Worm (Caenorhabditis elegans) whole organism, L4 larva: ENCODE results near the gene ZK180.7.
A peak's percentile ranks its signal among the peaks of the same experiment; 100 is the strongest.

Experiments
- F10B5.3 ChIP-seq: sonication (generic microtip); optimal IDR thresholded peaks from 2 replicates; lab custom pipeline; 2016; ENCODE audit warnings: mild to moderate bottlenecking, missing genetic modification characterization, missing compliant biosample characterization
- F49E8.2 ChIP-seq: sonication (generic microtip); optimal IDR thresholded peaks from 2 replicates; lab custom pipeline; 2016; ENCODE audit warnings: missing compliant biosample characterization, mild to moderate bottlenecking, missing genetic modification characterization, borderline replicate concordance
- R02D3.7 ChIP-seq: fragments of 150-350 bp; sonication (generic microtip); optimal IDR thresholded peaks from 3 replicates; lab custom pipeline; 2014; ENCODE audit warnings: missing biosample characterization, missing genetic modification characterization
- Y48G9A.11 ChIP-seq: fragments of 200-800 bp; sonication (Bioruptor generic); IDR thresholded peaks from 2 replicates; pipeline ENCODE4 v1.3.6; 2022; ENCODE audit warnings: missing genetic modification reagents, missing genetic modification characterization, missing compliant biosample characterization
- ZK546.5 ChIP-seq, 2 experiments: sonication (generic microtip); optimal IDR thresholded peaks; 2 replicates each; lab custom pipeline; 2017; ENCODE audit warnings: missing biosample characterization in 2 of 2, missing genetic modification characterization in 2 of 2
- aha-1 ChIP-seq: fragments of 150-350 bp; peaks from one replicate; lab custom pipeline; 2014; ENCODE audit warnings: missing biosample characterization, missing genetic modification characterization
- ama-1 ChIP-seq: fragments of 150-350 bp; optimal IDR thresholded peaks from 2 replicates; lab custom pipeline; 2014; ENCODE audit warnings: inconsistent platforms, mixed read lengths
- attf-4 ChIP-seq: sonication (generic microtip); optimal IDR thresholded peaks from 3 replicates; lab custom pipeline; 2017; ENCODE audit warnings: missing biosample characterization, missing genetic modification characterization
- ceh-20 ChIP-seq: fragments of 200-800 bp; sonication (Bioruptor generic); IDR thresholded peaks from 2 replicates; pipeline ENCODE4 v1.3.6; 2022; ENCODE audit warnings: missing genetic modification reagents, missing genetic modification characterization, missing compliant biosample characterization
- ceh-28 ChIP-seq: fragments of 150-350 bp; optimal IDR thresholded peaks from 2 replicates; lab custom pipeline; 2014; ENCODE audit warnings: missing biosample characterization, missing genetic modification reagents, missing genetic modification characterization
- ceh-62 ChIP-seq: sonication (generic microtip); optimal IDR thresholded peaks from 2 replicates; lab custom pipeline; 2017; ENCODE audit warnings: missing biosample characterization, missing genetic modification characterization
- ceh-82 ChIP-seq: sonication (generic microtip); optimal IDR thresholded peaks from 2 replicates; lab custom pipeline; 2017; ENCODE audit warnings: missing biosample characterization, missing genetic modification characterization
- cey-2 ChIP-seq: sonication (generic microtip); optimal IDR thresholded peaks from 3 replicates; lab custom pipeline; 2017; ENCODE audit warnings: missing genetic modification characterization, mild to moderate bottlenecking, missing compliant biosample characterization, antibody characterized with exemption, borderline replicate concordance; ENCODE audit not compliant: insufficient read depth
- daf-16 ChIP-seq, 3 experiments: sonication (generic microtip); optimal IDR thresholded peaks; 2 replicates each; lab custom pipeline; 2016 to 2017; ENCODE audit warnings: missing genetic modification characterization in 3 of 3, missing genetic modification reagents in 3 of 3, mild to moderate bottlenecking in 2 of 3, missing compliant biosample characterization in 2 of 3, missing biosample characterization in 1 of 3, moderate library complexity in 1 of 3
- dmd-6 ChIP-seq: fragments of 200-800 bp; sonication (Bioruptor generic); IDR thresholded peaks from 2 replicates; pipeline ENCODE4 v1.3.6; 2022; ENCODE audit warnings: missing genetic modification reagents, missing genetic modification characterization, missing compliant biosample characterization
- dmd-9 ChIP-seq: fragments of 200-800 bp; sonication (Bioruptor generic); IDR thresholded peaks from 2 replicates; pipeline ENCODE4 v1.3.6; 2022; ENCODE audit warnings: missing genetic modification reagents, missing genetic modification characterization, missing compliant biosample characterization
- dpl-1 ChIP-seq: fragments of 150-350 bp; optimal IDR thresholded peaks from 2 replicates; lab custom pipeline; 2014; ENCODE audit warnings: missing biosample characterization, missing genetic modification reagents, missing genetic modification characterization
- duxl-1 ChIP-seq: sonication (generic microtip); optimal IDR thresholded peaks from 2 replicates; lab custom pipeline; 2016; ENCODE audit warnings: mild to moderate bottlenecking, missing genetic modification characterization, moderate library complexity, missing compliant biosample characterization; ENCODE audit not compliant: poor library complexity
- hif-1 ChIP-seq, 2 experiments: sonication (generic microtip); optimal IDR thresholded peaks; 2 replicates each; lab custom pipeline; 2016 to 2017; ENCODE audit warnings: missing compliant biosample characterization in 2 of 2, missing genetic modification characterization in 2 of 2, missing genetic modification reagents in 2 of 2, missing genotype in 2 of 2, mild to moderate bottlenecking in 1 of 2
- hlh-30 ChIP-seq: sonication (generic microtip); optimal IDR thresholded peaks from 2 replicates; lab custom pipeline; 2017; ENCODE audit warnings: antibody characterized with exemption, mild to moderate bottlenecking, missing genetic modification characterization, missing compliant biosample characterization; ENCODE audit not compliant: insufficient read depth
- hmg-1.1 ChIP-seq: fragments of 200-800 bp; sonication (Bioruptor generic); IDR thresholded peaks from 2 replicates; pipeline ENCODE4 v1.3.6; 2022; ENCODE audit warnings: missing genetic modification reagents, missing genetic modification characterization, missing compliant biosample characterization
- lim-7 ChIP-seq: fragments of 200-800 bp; sonication (Bioruptor generic); IDR thresholded peaks from 2 replicates; pipeline ENCODE4 v1.3.6; 2022; ENCODE audit warnings: missing genetic modification characterization, missing compliant biosample characterization
- lin-13 ChIP-seq: fragments of 150-350 bp; optimal IDR thresholded peaks from 2 replicates; lab custom pipeline; 2014; ENCODE audit warnings: missing biosample characterization, missing genetic modification reagents, missing genetic modification characterization
- lin-29 ChIP-seq: fragments of 200-800 bp; sonication (Bioruptor generic); IDR thresholded peaks from 2 replicates; pipeline ENCODE4 v1.3.6; 2022; ENCODE audit warnings: missing genetic modification reagents, missing genetic modification characterization, missing compliant biosample characterization
- lin-38 ChIP-seq: fragments of 200-800 bp; sonication (Bioruptor generic); IDR thresholded peaks from 2 replicates; pipeline ENCODE4 v1.3.6; 2022; ENCODE audit warnings: missing genetic modification reagents, missing genetic modification characterization, missing compliant biosample characterization
- lin-39 ChIP-seq: fragments of 150-350 bp; optimal IDR thresholded peaks from 2 replicates; lab custom pipeline; 2014; ENCODE audit warnings: missing biosample characterization, missing genetic modification reagents, missing genetic modification characterization
- mdt-29 ChIP-seq: fragments of 200-800 bp; sonication (Bioruptor generic); IDR thresholded peaks from 2 replicates; pipeline ENCODE4 v1.3.6; 2022; ENCODE audit warnings: missing genetic modification reagents, missing genetic modification characterization, missing compliant biosample characterization
- mep-1 ChIP-seq: fragments of 150-350 bp; sonication (generic microtip); optimal IDR thresholded peaks from 3 replicates; lab custom pipeline; 2014; ENCODE audit warnings: missing biosample characterization, missing genetic modification characterization
- mxl-2 ChIP-seq: fragments of 200-800 bp; sonication (Bioruptor generic); conservative IDR thresholded peaks from 2 replicates; pipeline ENCODE4 v1.3.6; 2022; ENCODE audit warnings: missing genetic modification reagents, missing genetic modification characterization, missing compliant biosample characterization
- mxl-3 ChIP-seq: fragments of 200-800 bp; sonication (Bioruptor generic); optimal IDR thresholded peaks from 2 replicates; lab custom pipeline; 2018; ENCODE audit warnings: mild to moderate bottlenecking, missing genetic modification characterization, missing compliant biosample characterization
- nhr-102 ChIP-seq: sonication (generic microtip); optimal IDR thresholded peaks from 2 replicates; lab custom pipeline; 2016; ENCODE audit warnings: mild to moderate bottlenecking, missing genetic modification characterization, moderate library complexity, missing compliant biosample characterization
- nhr-11 ChIP-seq: fragments of 150-350 bp; optimal IDR thresholded peaks from 2 replicates; lab custom pipeline; 2014; ENCODE audit warnings: missing biosample characterization, missing genetic modification characterization
- nhr-111 ChIP-seq: fragments of 200-800 bp; sonication (Bioruptor generic); optimal IDR thresholded peaks from 2 replicates; lab custom pipeline; 2018; ENCODE audit warnings: mild to moderate bottlenecking, missing genetic modification characterization, missing compliant biosample characterization
- nhr-237 ChIP-seq: sonication (generic microtip); optimal IDR thresholded peaks from 2 replicates; lab custom pipeline; 2017; ENCODE audit warnings: missing biosample characterization, missing genetic modification characterization
- nhr-25 ChIP-seq: sonication (generic microtip); optimal IDR thresholded peaks from 2 replicates; lab custom pipeline; 2017; ENCODE audit warnings: missing genetic modification characterization, mild to moderate bottlenecking, missing compliant biosample characterization, antibody characterized with exemption, moderate library complexity, borderline replicate concordance; ENCODE audit not compliant: insufficient read depth
- nhr-41 ChIP-seq: fragments of 200-800 bp; sonication (Bioruptor generic); IDR thresholded peaks from 2 replicates; pipeline ENCODE4 v1.3.6; 2022; ENCODE audit warnings: missing genetic modification reagents, missing genetic modification characterization, missing compliant biosample characterization
- nhr-42 ChIP-seq: fragments of 200-800 bp; sonication (Bioruptor generic); IDR thresholded peaks from 2 replicates; pipeline ENCODE4 v1.3.6; 2022; ENCODE audit warnings: missing genetic modification characterization, missing compliant biosample characterization
- nhr-6 ChIP-seq: fragments of 150-350 bp; optimal IDR thresholded peaks from 2 replicates; lab custom pipeline; 2014; ENCODE audit warnings: missing biosample characterization, missing genetic modification characterization
- nhr-76 ChIP-seq: fragments of 150-350 bp; optimal IDR thresholded peaks from 2 replicates; lab custom pipeline; 2014; ENCODE audit warnings: missing biosample characterization, missing genetic modification characterization
- pqm-1 ChIP-seq: sonication (generic microtip); optimal IDR thresholded peaks from 2 replicates; lab custom pipeline; 2017; ENCODE audit warnings: missing biosample characterization, missing genetic modification characterization
- rbr-2 ChIP-seq: sonication (generic microtip); optimal IDR thresholded peaks from 2 replicates; lab custom pipeline; 2016; ENCODE audit warnings: missing genotype, missing genetic modification characterization, missing compliant biosample characterization
- saeg-2 ChIP-seq: fragments of 200-800 bp; sonication (Bioruptor generic); IDR thresholded peaks from 2 replicates; pipeline ENCODE4 v1.3.6; 2022; ENCODE audit warnings: missing genetic modification reagents, missing genetic modification characterization, missing compliant biosample characterization
- sdz-12 ChIP-seq: fragments of 200-800 bp; sonication (Bioruptor generic); optimal IDR thresholded peaks from 2 replicates; lab custom pipeline; 2018; ENCODE audit warnings: mild to moderate bottlenecking, missing genetic modification characterization, missing compliant biosample characterization
- snpc-4 ChIP-seq: fragments of 150-350 bp; optimal IDR thresholded peaks from 2 replicates; lab custom pipeline; 2014; ENCODE audit warnings: missing biosample characterization, missing genetic modification characterization
- unc-62 ChIP-seq, 3 experiments: fragments of 150-350 bp in 1 of 3; sonication (generic microtip); optimal IDR thresholded peaks in 2 of 3; peaks in 1 of 3; 1 replicate in 1 of 3; 2 replicates in 2 of 3; lab custom pipeline; 2014 to 2017; ENCODE audit warnings: missing biosample characterization in 3 of 3, missing genetic modification characterization in 3 of 3, missing genetic modification reagents in 3 of 3, missing genotype in 1 of 3
- vab-7 ChIP-seq: fragments of 200-800 bp; sonication (Bioruptor generic); IDR thresholded peaks from 2 replicates; pipeline ENCODE4 v1.3.6; 2022; ENCODE audit warnings: missing genetic modification reagents, missing genetic modification characterization, missing compliant biosample characterization
- zag-1 ChIP-seq: fragments of 150-350 bp; optimal IDR thresholded peaks from 2 replicates; lab custom pipeline; 2014; ENCODE audit warnings: missing biosample characterization, missing genetic modification characterization
- zfp-3 ChIP-seq: fragments of 200-800 bp; sonication (Bioruptor generic); conservative IDR thresholded peaks from 2 replicates; pipeline ENCODE4 v1.3.6; 2022; ENCODE audit warnings: missing genetic modification reagents, missing genetic modification characterization, missing compliant biosample characterization
- zip-2 ChIP-seq: fragments of 150-350 bp; optimal IDR thresholded peaks from 2 replicates; lab custom pipeline; 2014; ENCODE audit warnings: missing biosample characterization, missing genetic modification characterization

The ZK180.7 gene

ce11 chrIV:4513269-4513819 is 23.0 kb downstream of the ZK180.7 start, which contains the start of gene sar-1 (continued):
- peak; percentile 83 for TF ChIP-seq lin-13 (GFP tag; lab: Kevin White, UChicago)
- peak; percentile 47; the same call in 1 of the 2 replicates for TF ChIP-seq ceh-20
- no peak for TF ChIP-seq lin-39 (tag; lab: Kevin White, UChicago)
- TF ChIP-seq mxl-2 (GFP tag; lab: Robert Waterston, UW), result no peak
- peak; percentile 50; the same call in 1 of the 2 replicates for TF ChIP-seq mdt-29
- TF ChIP-seq rbr-2 (tag; lab: Kevin White, UChicago), result peak; percentile 82
- no peak for TF ChIP-seq ceh-28 (tag; lab: Kevin White, UChicago)
- TF ChIP-seq R02D3.7, result no peak
- no peak for TF ChIP-seq ceh-82 (tag; lab: Kevin White, UChicago)
- peak; percentile 14 for TF ChIP-seq zip-2 (tag; lab: Kevin White, UChicago)
- no peak for TF ChIP-seq cey-2
- TF ChIP-seq nhr-111 (GFP tag; lab: Kevin White, UChicago), result no peak
- TF ChIP-seq hif-1 (tag; optimal IDR thresholded peaks at IDR 0.05; lab: Kevin White, UChicago), result peak in 1 of 2 experiments; percentile 58
- TF ChIP-seq nhr-42 (GFP tag; lab: Robert Waterston, UW), result 0 out of 2 replicates have a peak, but pooled peaks have one; percentile 59
- peak; percentile 90 for TF ChIP-seq mxl-3 (GFP tag; lab: Kevin White, UChicago)
- TF ChIP-seq duxl-1 (tag; lab: Kevin White, UChicago), result peak; percentile 71
- peak; percentile 68; the same call in 1 of the 2 replicates for TF ChIP-seq zfp-3 (GFP tag; lab: Robert Waterston, UW)
- no peak for TF ChIP-seq nhr-41 (GFP tag; lab: Robert Waterston, UW)
- no peak for TF ChIP-seq dmd-9 (GFP tag; lab: Robert Waterston, UW)
- no peak for TF ChIP-seq lin-29
- no peak for TF ChIP-seq nhr-76
- peak; percentile 83 for TF ChIP-seq lin-38 (GFP tag; lab: Robert Waterston, UW)
- TF ChIP-seq zag-1 (tag; lab: Kevin White, UChicago), result no peak
- no peak for TF ChIP-seq vab-7 (GFP tag; lab: Robert Waterston, UW)
- TF ChIP-seq ceh-62, result no peak
- peak; percentile 73 for TF ChIP-seq dmd-6 (GFP tag; lab: Robert Waterston, UW)
- TF ChIP-seq pqm-1, result peak; percentile 34
- TF ChIP-seq ama-1, result no peak
- peak in 1 of 2 experiments; percentile 5 for TF ChIP-seq ZK546.5 (tag; optimal IDR thresholded peaks at IDR 0.05; lab: Kevin White, UChicago)
- TF ChIP-seq snpc-4 (tag; lab: Kevin White, UChicago), result no peak
- TF ChIP-seq attf-4 (tag; lab: Kevin White, UChicago), result no peak
- no peak for TF ChIP-seq nhr-25 (tag; lab: Kevin White, UChicago)
- peak; percentile 38 for TF ChIP-seq nhr-6 (tag; lab: Kevin White, UChicago)
- TF ChIP-seq nhr-11 (tag; lab: Kevin White, UChicago), result peak; percentile 89
- no peak for TF ChIP-seq Y48G9A.11 (GFP tag; lab: Robert Waterston, UW)
- peak; percentile 36 for TF ChIP-seq F49E8.2 (tag; lab: Kevin White, UChicago)
- TF ChIP-seq aha-1 (tag; lab: Kevin White, UChicago), result peak; percentile 98
- no peak for TF ChIP-seq unc-62 (GFP tag; optimal IDR thresholded peaks at IDR 0.05 in 1 of 2; lab: Kevin White, UChicago)
- no peak for TF ChIP-seq unc-62 (tag; optimal IDR thresholded peaks at IDR 0.05; lab: Kevin White, UChicago)
- peak; percentile 85 for TF ChIP-seq nhr-102 (tag; lab: Kevin White, UChicago)
- TF ChIP-seq nhr-237 (tag; lab: Kevin White, UChicago), result no peak
- peak in 1 of 2 experiments; percentile 49 for TF ChIP-seq daf-16 (GFP tag; optimal IDR thresholded peaks at IDR 0.05; lab: Kevin White, UChicago)
- TF ChIP-seq daf-16 (tag; optimal IDR thresholded peaks at IDR 0.05; lab: Kevin White, UChicago), result no peak
- no peak for TF ChIP-seq lim-7 (GFP tag; lab: Robert Waterston, UW)
- peak; percentile 78 for TF ChIP-seq hmg-1.1 (GFP tag; lab: Robert Waterston, UW)
- no peak for TF ChIP-seq sdz-12 (GFP tag; lab: Kevin White, UChicago)
- TF ChIP-seq F10B5.3 (tag; lab: Kevin White, UChicago), result peak; percentile 67
- TF ChIP-seq saeg-2, result 0 out of 2 replicates have a peak, but pooled peaks have one; percentile 12
- peak; percentile 77 for TF ChIP-seq dpl-1 (GFP tag; lab: Kevin White, UChicago)
- TF ChIP-seq mep-1 (tag; lab: Kevin White, UChicago), result peak; percentile 83
- peak; percentile 69 for TF ChIP-seq hlh-30 (tag; lab: Kevin White, UChicago)
